Worm (Caenorhabditis elegans) whole organism, L4/young adult: ENCODE measurements around the gene W04H10.5.

Source experiments
- dao-5 ChIP-seq: sonication (generic microtip); optimal IDR thresholded peaks from 2 replicates; lab custom pipeline; 2016; ENCODE audit warnings: missing genotype, missing genetic modification characterization, moderate library complexity, missing compliant biosample characterization
- him-1 ChIP-seq: sonication (generic microtip); optimal IDR thresholded peaks from 2 replicates; lab custom pipeline; 2016; ENCODE audit warnings: missing genotype, missing genetic modification reagents, missing genetic modification characterization, missing compliant biosample characterization

ce11 chrII:591110-591509 is 15.0 kb upstream of the W04H10.5 start, which contains the start of gene W08F4.10:
- TF ChIP-seq him-1 (tag; lab: Kevin White, UChicago) = no peak
- TF ChIP-seq dao-5 (tag; lab: Kevin White, UChicago) = no peak
